Worm (Caenorhabditis elegans) whole organism, L2 larva: ENCODE results near the gene F02A9.7.

ENCODE experiments used
- ZK546.5 ChIP-seq: sonication (generic microtip); optimal IDR thresholded peaks from 2 replicates; lab custom pipeline; 2017; ENCODE audit warnings: missing biosample characterization, missing genetic modification characterization
- ama-1 ChIP-seq: fragments of 150-350 bp; optimal IDR thresholded peaks from 2 replicates; lab custom pipeline; 2018; ENCODE audit warnings: inconsistent platforms
- blmp-1 ChIP-seq: sonication (generic microtip); optimal IDR thresholded peaks from 2 replicates; lab custom pipeline; 2017; ENCODE audit warnings: missing genetic modification characterization, mild to moderate bottlenecking, missing compliant biosample characterization, antibody characterized with exemption, moderate library complexity; ENCODE audit not compliant: insufficient read depth
- ceh-82 ChIP-seq: fragments of 150-350 bp; optimal IDR thresholded peaks from 2 replicates; lab custom pipeline; 2014; ENCODE audit warnings: missing biosample characterization, missing genetic modification characterization
- fos-1 ChIP-seq: fragments of 150-350 bp; optimal IDR thresholded peaks from 2 replicates; lab custom pipeline; 2014; ENCODE audit warnings: missing biosample characterization, missing genetic modification characterization
- lin-11 ChIP-seq: fragments of 150-350 bp; sonication (generic microtip); optimal IDR thresholded peaks from 2 replicates; lab custom pipeline; 2014; ENCODE audit warnings: missing biosample characterization, missing genetic modification characterization, inconsistent platforms, mixed read lengths
- mdl-1 ChIP-seq, 2 experiments: fragments of 150-350 bp in 1 of 2; sonication (generic microtip) in 1 of 2; optimal IDR thresholded peaks; 2 replicates each; lab custom pipeline; 2017; ENCODE audit warnings: missing biosample characterization in 2 of 2, missing genetic modification characterization in 2 of 2
- nhr-129 ChIP-seq: fragments of 150-350 bp; optimal IDR thresholded peaks from 2 replicates; lab custom pipeline; 2014; ENCODE audit warnings: missing biosample characterization, missing genetic modification characterization
- nhr-77 ChIP-seq: fragments of 150-350 bp; optimal IDR thresholded peaks from 2 replicates; lab custom pipeline; 2014; ENCODE audit warnings: missing biosample characterization, missing genetic modification characterization
- sma-9 ChIP-seq, 2 experiments: fragments of 150-350 bp in 1 of 2; sonication (generic microtip) in 1 of 2; optimal IDR thresholded peaks; 2 replicates each; lab custom pipeline; 2014 to 2016; ENCODE audit warnings: missing genetic modification characterization in 2 of 2, mild to moderate bottlenecking in 1 of 2, missing biosample characterization in 1 of 2, missing compliant biosample characterization in 1 of 2, missing genetic modification reagents in 1 of 2, moderate library complexity in 1 of 2
- ztf-11 ChIP-seq: sonication (generic microtip); optimal IDR thresholded peaks from 2 replicates; lab custom pipeline; 2017; ENCODE audit warnings: missing biosample characterization, missing genetic modification characterization
- ztf-4 ChIP-seq: fragments of 150-350 bp; optimal IDR thresholded peaks from 2 replicates; lab custom pipeline; 2014; ENCODE audit warnings: missing biosample characterization, missing genetic modification characterization

- no peak for TF ChIP-seq nhr-77
- no peak for TF ChIP-seq fos-1
- TF ChIP-seq lin-11 (tag; lab: Kevin White, UChicago): no peak
- TF ChIP-seq sma-9 (GFP tag; optimal IDR thresholded peaks at IDR 0.05; lab: Kevin White, UChicago): no peak
- no peak for TF ChIP-seq sma-9 (tag; optimal IDR thresholded peaks at IDR 0.05; lab: Kevin White, UChicago)
- TF ChIP-seq mdl-1 (tag; optimal IDR thresholded peaks at IDR 0.05; lab: Kevin White, UChicago): no peak
- TF ChIP-seq nhr-129 (tag; lab: Kevin White, UChicago): no peak
- TF ChIP-seq blmp-1 (tag; lab: Kevin White, UChicago): no peak
- TF ChIP-seq ztf-4: no peak
- no peak for TF ChIP-seq ama-1 (lab: Kevin White, UChicago)
- TF ChIP-seq ztf-11 (tag; lab: Kevin White, UChicago): no peak
- no peak for TF ChIP-seq ZK546.5 (tag; lab: Kevin White, UChicago)
- no peak for TF ChIP-seq ceh-82
These were observed 32.2 kb downstream of the F02A9.7 start, which contains the start of gene nac-2 for ce11 chrIII:9043200-9043599.
